Worm (Caenorhabditis elegans): ENCODE results near the gene gcy-31.
A peak's percentile ranks its signal among the peaks of the same experiment; 100 is the strongest.

ce11 chrX:2454914-2455313 is 27.6 kb upstream of the gcy-31 start:
- TF ChIP-seq skn-1 (tag; optimal IDR thresholded peaks at IDR 0.05) (no peak), nhr-85 (tag) (no peak), mdl-1 (tag; optimal IDR thresholded peaks at IDR 0.05) (no peak), nhr-19 (GFP tag; conservative IDR thresholded peaks at IDR 0.05) (no peak), fkh-8 (tag; optimal IDR thresholded peaks at IDR 0.05) (no peak), nhr-76 (tag; optimal IDR thresholded peaks at IDR 0.05) (no peak), ztf-11 (tag; optimal IDR thresholded peaks at IDR 0.05) (no peak), lir-3 (tag; optimal IDR thresholded peaks at IDR 0.05; ENCODE audit: poor library complexity) (no peak), egl-27 (tag; optimal IDR thresholded peaks at IDR 0.05) (no peak), lin-39 (tag; optimal IDR thresholded peaks at IDR 0.05) (no peak), unc-62 (GFP tag; optimal IDR thresholded peaks at IDR 0.05) (no peak), ets-5 (GFP tag; IDR thresholded peaks at IDR 0.05) (no peak), aly-2 (tag; optimal IDR thresholded peaks at IDR 0.05) (no peak), ceh-82 (tag; optimal IDR thresholded peaks at IDR 0.05) (peak in 1 of 3 experiments; percentile 15)
